Worm (Caenorhabditis elegans): ENCODE data around the gene H39E23.2.

Gene H39E23.2

DNA sequence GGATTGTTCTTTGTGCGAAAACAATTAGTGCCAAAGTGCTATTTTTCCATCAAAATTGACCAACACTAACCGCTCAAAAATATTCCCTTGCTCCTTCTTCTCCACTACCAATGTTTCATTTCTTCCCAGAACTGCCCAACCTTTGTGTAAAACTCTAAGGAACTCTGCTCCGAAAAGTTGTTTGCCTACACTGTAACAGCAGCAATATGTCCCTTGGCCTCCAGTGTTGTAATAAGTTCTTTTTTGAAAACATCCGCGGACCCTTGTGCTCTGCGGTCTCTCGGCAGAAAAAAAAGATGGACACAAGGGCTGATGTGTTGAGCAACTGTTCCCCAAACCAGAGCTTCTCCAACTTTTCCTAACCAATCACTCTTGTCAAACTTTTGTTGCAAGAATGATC lies 9.3 kb upstream of the H39E23.2 start, which contains the start of gene D1086.12:
D1086.12 (plus strand) TSS at position 301 of the 400 bp plus-strand sequence.
- TF ChIP-seq mdl-1 (tag; optimal IDR thresholded peaks at IDR 0.05) (no peak), daf-16 (GFP tag; optimal IDR thresholded peaks at IDR 0.05) (peak in 1 of 2 experiments; percentile 59), daf-16 (tag; optimal IDR thresholded peaks at IDR 0.05) (no peak), T26A8.4 (GFP tag; IDR thresholded peaks at IDR 0.05) (no peak), hlh-11 (tag; optimal IDR thresholded peaks at IDR 0.05) (peak; percentile 23), php-3 (GFP tag; IDR thresholded peaks at IDR 0.05) (no peak), zip-11 (GFP tag; IDR thresholded peaks at IDR 0.05) (no peak)

ce11 chrV:14103970-14104369 lies 6.2 kb upstream of the H39E23.2 start, which contains the start of gene D1086.9:
Gene D1086.9, plus strand, starts transcription at chrV:14104270.
- TF ChIP-seq nhr-42 (GFP tag; IDR thresholded peaks at IDR 0.05): no peak
- TF ChIP-seq nhr-48 (tag; optimal IDR thresholded peaks at IDR 0.05): no peak
- TF ChIP-seq Y75B8A.6 (GFP tag; IDR thresholded peaks at IDR 0.05): no peak
- no peak for TF ChIP-seq pha-4 (GFP tag; IDR thresholded peaks at IDR 0.05)
- no peak for TF ChIP-seq pha-4 (tag; optimal IDR thresholded peaks at IDR 0.05)
- TF ChIP-seq zip-2 (tag; optimal IDR thresholded peaks at IDR 0.05): no peak
- TF ChIP-seq unc-39 (tag; optimal IDR thresholded peaks at IDR 0.05): no peak
- TF ChIP-seq ces-1 (GFP tag; optimal IDR thresholded peaks at IDR 0.05): no peak
- no peak for TF ChIP-seq nhr-11 (tag; optimal IDR thresholded peaks at IDR 0.05)
- no peak for TF ChIP-seq egl-27 (tag; optimal IDR thresholded peaks at IDR 0.05)
- TF ChIP-seq nhr-6 (tag; optimal IDR thresholded peaks at IDR 0.05): no peak
- TF ChIP-seq nhr-10 (tag; optimal IDR thresholded peaks at IDR 0.05): no peak
- no peak for TF ChIP-seq ceh-82 (tag; optimal IDR thresholded peaks at IDR 0.05)
- TF ChIP-seq lin-13 (GFP tag; optimal IDR thresholded peaks at IDR 0.05): no peak
- TF ChIP-seq T26A8.4 (GFP tag; IDR thresholded peaks at IDR 0.05): no peak
- no peak for TF ChIP-seq nhr-237 (tag; optimal IDR thresholded peaks at IDR 0.05)
- no peak for TF ChIP-seq F10B5.3 (tag; optimal IDR thresholded peaks at IDR 0.05)
- TF ChIP-seq hlh-11 (tag; optimal IDR thresholded peaks at IDR 0.05): no peak
- no peak for TF ChIP-seq daf-8 (GFP tag; IDR thresholded peaks at IDR 0.05)
- no peak for TF ChIP-seq F37D6.2 (tag; optimal IDR thresholded peaks at IDR 0.05)
- no peak for TF ChIP-seq ztf-11 (tag; optimal IDR thresholded peaks at IDR 0.05)

- TF ChIP-seq nhr-28 (tag; optimal IDR thresholded peaks at IDR 0.05) (no peak), gei-8 (GFP tag; optimal IDR thresholded peaks at IDR 0.05) (no peak), aly-2 (tag; optimal IDR thresholded peaks at IDR 0.05) (no peak)
Measured at ce11 chrV:14107511-14107910, 2.6 kb upstream of the H39E23.2 start, which contains the start of gene H39E23.3. Gene H39E23.3, plus strand, starts transcription at chrV:14107811.

DNA sequence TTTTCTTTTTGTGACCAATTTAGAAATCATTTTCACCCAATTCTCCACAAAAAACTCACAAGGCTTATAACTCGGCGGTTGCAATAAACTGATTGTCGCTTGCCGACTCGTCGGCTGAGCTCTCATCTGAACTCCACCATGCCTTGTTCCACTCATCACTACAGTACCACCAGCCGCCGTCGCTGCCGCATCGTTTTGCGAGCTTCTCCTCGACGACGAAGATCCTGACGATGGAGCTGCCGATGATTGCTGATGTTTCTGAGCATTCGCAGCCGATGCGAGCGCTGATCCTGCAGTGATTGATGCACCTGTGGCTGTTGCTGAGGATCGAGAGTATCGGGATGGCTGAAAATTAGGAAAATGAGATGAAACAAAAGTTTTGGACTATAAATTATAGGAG lies 10.5 kb downstream of the H39E23.2 start:
- no peak for TF ChIP-seq madf-9 (GFP tag; conservative IDR thresholded peaks at IDR 0.05)
- no peak for TF ChIP-seq nhr-48 (tag; optimal IDR thresholded peaks at IDR 0.05)
- peak; percentile 71 for TF ChIP-seq set-16 (GFP tag; IDR thresholded peaks at IDR 0.05)
- no peak for TF ChIP-seq dve-1 (tag; optimal IDR thresholded peaks at IDR 0.05; ENCODE audit: insufficient read depth)
- TF ChIP-seq vab-7 (GFP tag; IDR thresholded peaks at IDR 0.05): no peak
- TF ChIP-seq lin-39 (tag; optimal IDR thresholded peaks at IDR 0.05): no peak
- peak in 1 of 2 experiments; percentile 75 for TF ChIP-seq unc-62 (GFP tag; optimal IDR thresholded peaks at IDR 0.05 in 1 of 2)
- TF ChIP-seq unc-62 (tag; optimal IDR thresholded peaks at IDR 0.05): no peak
- TF ChIP-seq unc-39 (tag; optimal IDR thresholded peaks at IDR 0.05): no peak
- no peak for TF ChIP-seq egl-27 (tag; optimal IDR thresholded peaks at IDR 0.05)
- no peak for TF ChIP-seq lin-38 (GFP tag; IDR thresholded peaks at IDR 0.05)

- TF ChIP-seq egl-43 (GFP tag; IDR thresholded peaks at IDR 0.05) (no peak), aha-1 (tag) (peak; percentile 92)
Measured at ce11 chrV:14123176-14123575, 13.0 kb downstream of the H39E23.2 start.

All from whole organism, L4 larva.